Fruit fly (Drosophila melanogaster) whole organism, prepupa: ENCODE data around the gene CG9568.

Experiments used
- CG10669 ChIP-seq: fragments of 200-800 bp; sonication (Bioruptor generic); optimal IDR thresholded peaks from 3 replicates; lab custom pipeline; 2018; ENCODE audit warnings: missing biosample characterization, mild to moderate bottlenecking, missing genetic modification characterization, moderate library complexity
- CG11294 ChIP-seq: fragments of 200-800 bp; sonication (Bioruptor generic); IDR thresholded peaks from 2 replicates; pipeline ENCODE4 v1.3.6; 2022; ENCODE audit warnings: missing biosample characterization, missing genetic modification characterization
- CG11762 ChIP-seq: fragments of 200-800 bp; sonication (Bioruptor generic); optimal IDR thresholded peaks from 3 replicates; lab custom pipeline; 2016; ENCODE audit warnings: missing biosample characterization, missing genetic modification characterization; ENCODE audit not compliant: insufficient read depth
- CG11902 ChIP-seq: fragments of 200-800 bp; sonication (Bioruptor generic); optimal IDR thresholded peaks from 3 replicates; lab custom pipeline; 2016; ENCODE audit warnings: missing biosample characterization, missing genetic modification characterization
- CG1621 ChIP-seq: fragments of 200-800 bp; sonication (Bioruptor generic); optimal IDR thresholded peaks from 3 replicates; lab custom pipeline; 2018; ENCODE audit warnings: missing biosample characterization, mild to moderate bottlenecking, missing genetic modification characterization
- CG3032 ChIP-seq: fragments of 200-800 bp; optimal IDR thresholded peaks from 2 replicates; lab custom pipeline; 2019; ENCODE audit warnings: missing biosample characterization, mild to moderate bottlenecking, missing genetic modification characterization, moderate library complexity
- CG31627 ChIP-seq: fragments of 200-800 bp; sonication (Bioruptor generic); optimal IDR thresholded peaks from 3 replicates; lab custom pipeline; 2016; ENCODE audit warnings: missing biosample characterization, missing genetic modification characterization
- CG34406 ChIP-seq: fragments of 200-800 bp; sonication (Bioruptor generic); optimal IDR thresholded peaks from 3 replicates; lab custom pipeline; 2016; ENCODE audit warnings: missing biosample characterization, missing genetic modification characterization
- CG4318 ChIP-seq: fragments of 200-800 bp; sonication (Bioruptor generic); optimal IDR thresholded peaks from 3 replicates; lab custom pipeline; 2017; ENCODE audit warnings: missing biosample characterization, mild to moderate bottlenecking, missing genetic modification characterization
- CG6163 ChIP-seq: fragments of 200-800 bp; sonication (Bioruptor generic); IDR thresholded peaks from 3 replicates; pipeline ENCODE4 v1.3.6; 2022; ENCODE audit warnings: missing biosample characterization, missing genetic modification characterization
- CG6276 ChIP-seq: fragments of 200-800 bp; sonication (Bioruptor generic); optimal IDR thresholded peaks from 2 replicates; lab custom pipeline; 2017; ENCODE audit warnings: missing biosample characterization, mild to moderate bottlenecking, missing genetic modification characterization
- CG6808 ChIP-seq: fragments of 200-800 bp; sonication (Bioruptor generic); optimal IDR thresholded peaks from 3 replicates; lab custom pipeline; 2017; ENCODE audit warnings: missing biosample characterization, missing genetic modification characterization, mild to moderate bottlenecking, moderate library complexity, missing genetic modification reagents
- CG7368 ChIP-seq: fragments of 200-800 bp; sonication (Bioruptor generic); optimal IDR thresholded peaks from 3 replicates; lab custom pipeline; 2016; ENCODE audit warnings: missing biosample characterization, missing genetic modification characterization
- CG8119 ChIP-seq: fragments of 200-800 bp; sonication (Bioruptor generic); IDR thresholded peaks from 3 replicates; pipeline ENCODE4 v1.3.6; 2022; ENCODE audit warnings: missing biosample characterization, missing genetic modification characterization
- CG8319 ChIP-seq: fragments of 200-800 bp; sonication (Bioruptor generic); optimal IDR thresholded peaks from 3 replicates; lab custom pipeline; 2016; ENCODE audit warnings: missing biosample characterization, missing genetic modification characterization
- CG9139 ChIP-seq: fragments of 200-800 bp; sonication (Bioruptor generic); optimal IDR thresholded peaks from 3 replicates; lab custom pipeline; 2017; ENCODE audit warnings: missing biosample characterization, mild to moderate bottlenecking, missing genetic modification characterization
- Eip75B ChIP-seq: fragments of 200-800 bp; sonication (Bioruptor generic); optimal IDR thresholded peaks from 3 replicates; lab custom pipeline; 2016; ENCODE audit warnings: missing biosample characterization, missing genetic modification characterization
- Eip78C ChIP-seq: fragments of 200-800 bp; sonication (Bioruptor generic); peaks from one replicate; lab custom pipeline; 2016; ENCODE audit warnings: missing biosample characterization, missing genetic modification characterization
- Eip93F ChIP-seq: fragments of 200-800 bp; sonication (Bioruptor generic); optimal IDR thresholded peaks from 2 replicates; lab custom pipeline; 2016; ENCODE audit warnings: missing biosample characterization, mild to moderate bottlenecking, missing genetic modification characterization
- Ets96B ChIP-seq: fragments of 200-800 bp; optimal IDR thresholded peaks from 2 replicates; lab custom pipeline; 2019; ENCODE audit warnings: missing biosample characterization, mild to moderate bottlenecking, missing genetic modification characterization, moderate library complexity
- Gug ChIP-seq: fragments of 200-800 bp; sonication (Bioruptor generic); IDR thresholded peaks from 2 replicates; pipeline ENCODE4 v1.3.6; 2022; ENCODE audit warnings: missing biosample characterization, missing genetic modification characterization
- Hr39 ChIP-seq: fragments of 200-800 bp; sonication (Bioruptor generic); optimal IDR thresholded peaks from 2 replicates; lab custom pipeline; 2016; ENCODE audit warnings: missing biosample characterization, missing genetic modification characterization
- Hr4 ChIP-seq: fragments of 200-800 bp; sonication (Bioruptor generic); optimal IDR thresholded peaks from 3 replicates; lab custom pipeline; 2016; ENCODE audit warnings: missing biosample characterization, missing genetic modification characterization
- OdsH ChIP-seq: fragments of 200-800 bp; sonication (Bioruptor generic); optimal IDR thresholded peaks from 3 replicates; lab custom pipeline; 2016; ENCODE audit warnings: missing biosample characterization, missing genetic modification characterization
- Smox ChIP-seq: fragments of 200-800 bp; sonication (Bioruptor generic); optimal IDR thresholded peaks from 3 replicates; lab custom pipeline; 2016; ENCODE audit warnings: missing biosample characterization, missing genetic modification characterization
- Sox102F ChIP-seq: fragments of 200-800 bp; sonication (Bioruptor generic); optimal IDR thresholded peaks from 2 replicates; lab custom pipeline; 2016; ENCODE audit warnings: missing biosample characterization, mild to moderate bottlenecking, missing genetic modification characterization
- Sox14 ChIP-seq: fragments of 200-800 bp; sonication (Bioruptor generic); optimal IDR thresholded peaks from 3 replicates; lab custom pipeline; 2016; ENCODE audit warnings: missing biosample characterization, missing genetic modification characterization
- achi ChIP-seq: fragments of 200-800 bp; sonication (Bioruptor generic); optimal IDR thresholded peaks from 3 replicates; lab custom pipeline; 2016; ENCODE audit warnings: missing biosample characterization, missing genetic modification characterization
- acj6 ChIP-seq: fragments of 200-800 bp; sonication (Bioruptor generic); optimal IDR thresholded peaks from 3 replicates; lab custom pipeline; 2016; ENCODE audit warnings: missing biosample characterization, missing genetic modification characterization
- dac ChIP-seq: fragments of 200-800 bp; sonication (Bioruptor generic); optimal IDR thresholded peaks from 2 replicates; lab custom pipeline; 2017; ENCODE audit warnings: missing biosample characterization, mild to moderate bottlenecking, missing genetic modification characterization
- dsx ChIP-seq: fragments of 200-800 bp; optimal IDR thresholded peaks from 3 replicates; lab custom pipeline; 2019; ENCODE audit warnings: missing biosample characterization, mild to moderate bottlenecking, missing genetic modification characterization, moderate library complexity; ENCODE audit not compliant: poor library complexity, severe bottlenecking
- eg ChIP-seq: fragments of 200-800 bp; sonication (Bioruptor generic); IDR thresholded peaks from 3 replicates; pipeline ENCODE4 v1.3.6; 2022; ENCODE audit warnings: missing biosample characterization, missing genetic modification characterization
- fd59A ChIP-seq: fragments of 200-800 bp; sonication (Bioruptor generic); optimal IDR thresholded peaks from 2 replicates; lab custom pipeline; 2017; ENCODE audit warnings: missing biosample characterization, mild to moderate bottlenecking, missing genetic modification characterization, missing genetic modification reagents
- fd85E ChIP-seq: fragments of 200-800 bp; sonication (Bioruptor generic); optimal IDR thresholded peaks from 3 replicates; lab custom pipeline; 2016; ENCODE audit warnings: missing biosample characterization, missing genetic modification characterization
- fkh ChIP-seq: fragments of 200-800 bp; sonication (Bioruptor generic); optimal IDR thresholded peaks from 3 replicates; lab custom pipeline; 2017; ENCODE audit warnings: missing biosample characterization, mild to moderate bottlenecking, missing genetic modification characterization, moderate library complexity
- pdm3 ChIP-seq: fragments of 200-800 bp; sonication (Bioruptor generic); optimal IDR thresholded peaks from 3 replicates; lab custom pipeline; 2016; ENCODE audit warnings: missing biosample characterization, missing genetic modification characterization
- salr ChIP-seq, 2 experiments: fragments of 200-800 bp; sonication (Bioruptor generic); optimal IDR thresholded peaks; 3 replicates each; lab custom pipeline; 2016 to 2018; ENCODE audit warnings: missing biosample characterization in 2 of 2, missing genetic modification characterization in 2 of 2, mild to moderate bottlenecking in 1 of 2
- ss ChIP-seq, 2 experiments: fragments of 200-800 bp; sonication (Bioruptor generic); optimal IDR thresholded peaks; 2 replicates in 1 of 2; 3 replicates in 1 of 2; lab custom pipeline; 2017 to 2018; ENCODE audit warnings: mild to moderate bottlenecking in 2 of 2, missing biosample characterization in 2 of 2, missing genetic modification characterization in 2 of 2, moderate library complexity in 1 of 2
- svp ChIP-seq: fragments of 200-800 bp; sonication (Bioruptor generic); peaks from one replicate; lab custom pipeline; 2016; ENCODE audit warnings: missing biosample characterization, missing genetic modification characterization
- topi ChIP-seq: fragments of 200-800 bp; sonication (Bioruptor generic); optimal IDR thresholded peaks from 3 replicates; lab custom pipeline; 2016; ENCODE audit warnings: missing biosample characterization, missing genetic modification characterization
- vri ChIP-seq: fragments of 200-800 bp; sonication (Bioruptor generic); optimal IDR thresholded peaks from 3 replicates; lab custom pipeline; 2016; ENCODE audit warnings: missing biosample characterization, mild to moderate bottlenecking, missing genetic modification characterization

The CG9568 gene

DNA sequence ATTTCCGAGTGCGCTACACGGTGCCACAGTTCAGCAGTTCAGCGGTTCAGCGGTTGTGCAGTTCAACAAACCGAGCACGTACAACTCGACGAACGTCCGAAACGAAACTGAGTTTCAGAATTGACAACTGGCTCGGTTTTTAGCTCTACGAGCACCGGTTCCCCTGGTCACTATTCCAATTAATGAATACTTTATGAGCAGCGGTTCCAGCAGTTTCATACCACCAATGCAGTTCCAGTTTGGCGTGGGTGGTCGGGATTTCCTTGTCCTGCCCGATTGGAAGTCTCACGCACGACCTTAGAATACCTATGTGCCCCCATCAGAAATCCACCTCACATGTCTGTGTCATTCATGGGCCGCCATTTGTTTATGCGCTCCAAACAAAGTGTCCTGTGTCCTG is 35.1 kb upstream of the CG9568 start, which contains the start of gene CG9541:
Gene CG9541 (minus strand): TSS at position 101 of the 400 bp plus-strand sequence.
- TF ChIP-seq svp (no peak), vri (no peak), ss (GFP tag; optimal IDR thresholded peaks at IDR 0.05; lab: Kevin White, UChicago) (no peak), dac (GFP tag; lab: Kevin White, UChicago) (no peak), salr (GFP tag; optimal IDR thresholded peaks at IDR 0.05; lab: Kevin White, UChicago) (no peak), OdsH (no peak), CG31627 (GFP tag; lab: Kevin White, UChicago) (no peak), Smox (GFP tag; lab: Kevin White, UChicago) (no peak), CG8119 (GFP tag; lab: Robert Waterston, UW) (no peak), CG34406 (no peak), fd59A (GFP tag; lab: Kevin White, UChicago) (no peak), CG11294 (GFP tag; lab: Robert Waterston, UW) (no peak), fd85E (GFP tag; lab: Kevin White, UChicago) (no peak), CG1621 (no peak), Gug (GFP tag; lab: Robert Waterston, UW) (no peak), topi (no peak)

DNA sequence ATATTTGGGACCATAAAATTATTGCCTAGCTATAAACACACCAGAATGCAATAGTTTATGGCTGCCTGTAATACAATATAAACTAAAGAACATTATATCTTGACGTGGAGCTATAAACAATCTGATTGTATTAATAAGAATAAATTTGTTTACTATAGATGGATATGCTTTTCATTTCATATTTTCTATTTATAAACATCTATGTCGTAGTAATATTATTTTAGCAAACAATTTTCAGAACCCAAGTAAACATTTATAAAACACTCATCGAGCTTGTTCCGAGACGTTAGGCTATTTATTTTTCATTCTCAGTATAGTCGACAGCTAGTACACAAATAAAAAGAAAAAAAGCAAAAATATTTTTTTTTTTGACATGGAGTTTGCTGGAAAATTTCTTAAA is 30.0 kb upstream of the CG9568 start, which contains the start of gene CG18662:
Gene CG18662 (plus strand): TSS at position 301 of the 400 bp plus-strand sequence.
- TF ChIP-seq CG11762 (GFP tag; lab: Kevin White, UChicago): no peak
- TF ChIP-seq CG7368 (GFP tag; lab: Kevin White, UChicago): no peak
- no peak for TF ChIP-seq acj6 (GFP tag; lab: Kevin White, UChicago)
- TF ChIP-seq achi (GFP tag; lab: Kevin White, UChicago): no peak
- no peak for TF ChIP-seq Eip75B (GFP tag; lab: Kevin White, UChicago)
- TF ChIP-seq CG34406: no peak
- no peak for TF ChIP-seq Hr4 (GFP tag; lab: Kevin White, UChicago)
- TF ChIP-seq CG6808 (GFP tag; lab: Kevin White, UChicago): no peak
- TF ChIP-seq salr (GFP tag; optimal IDR thresholded peaks at IDR 0.05; lab: Kevin White, UChicago): no peak
- TF ChIP-seq CG8319 (GFP tag; lab: Kevin White, UChicago): no peak
- TF ChIP-seq Eip78C (GFP tag; lab: Kevin White, UChicago): no peak
- no peak for TF ChIP-seq CG3032 (tag; lab: Kevin White, UChicago)
- TF ChIP-seq svp: no peak

DNA sequence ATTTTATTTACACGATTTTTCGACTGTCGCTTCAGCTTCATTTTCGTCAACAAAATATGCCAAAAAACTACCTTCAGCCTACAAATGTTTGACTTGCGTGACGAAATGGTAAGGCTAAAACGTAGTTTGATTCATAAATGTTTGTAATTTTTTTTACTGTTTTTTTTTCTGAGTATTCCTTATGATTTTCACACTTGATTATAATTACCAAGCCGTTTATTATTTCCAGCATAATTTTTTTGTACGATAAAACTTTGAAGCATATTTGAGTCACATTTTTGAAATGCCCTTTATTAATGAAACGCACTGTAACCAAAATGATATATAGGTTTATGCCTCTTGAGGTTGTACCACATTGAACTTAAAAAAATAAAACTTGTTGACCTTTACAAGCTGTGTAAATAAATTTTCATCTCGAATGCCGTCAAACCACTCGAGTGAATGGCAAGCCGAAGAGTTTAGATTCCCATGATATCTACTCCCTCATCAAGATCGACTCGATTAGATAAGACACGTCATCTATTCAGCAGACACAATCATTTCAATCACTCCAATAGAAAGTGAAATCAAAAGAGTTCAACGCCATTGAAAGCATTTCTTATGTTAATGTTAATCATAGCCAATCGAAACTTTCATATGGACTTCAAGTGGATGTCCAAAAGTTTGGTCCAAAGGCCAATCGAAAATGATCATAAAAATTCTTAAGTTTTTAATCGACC is 27.6 kb upstream of the CG9568 start:
- TF ChIP-seq CG9139 (GFP tag; lab: Kevin White, UChicago) (no peak), fkh (GFP tag; lab: Kevin White, UChicago) (peak; percentile 47), Eip78C (GFP tag; lab: Kevin White, UChicago) (peak; percentile 15)

DNA sequence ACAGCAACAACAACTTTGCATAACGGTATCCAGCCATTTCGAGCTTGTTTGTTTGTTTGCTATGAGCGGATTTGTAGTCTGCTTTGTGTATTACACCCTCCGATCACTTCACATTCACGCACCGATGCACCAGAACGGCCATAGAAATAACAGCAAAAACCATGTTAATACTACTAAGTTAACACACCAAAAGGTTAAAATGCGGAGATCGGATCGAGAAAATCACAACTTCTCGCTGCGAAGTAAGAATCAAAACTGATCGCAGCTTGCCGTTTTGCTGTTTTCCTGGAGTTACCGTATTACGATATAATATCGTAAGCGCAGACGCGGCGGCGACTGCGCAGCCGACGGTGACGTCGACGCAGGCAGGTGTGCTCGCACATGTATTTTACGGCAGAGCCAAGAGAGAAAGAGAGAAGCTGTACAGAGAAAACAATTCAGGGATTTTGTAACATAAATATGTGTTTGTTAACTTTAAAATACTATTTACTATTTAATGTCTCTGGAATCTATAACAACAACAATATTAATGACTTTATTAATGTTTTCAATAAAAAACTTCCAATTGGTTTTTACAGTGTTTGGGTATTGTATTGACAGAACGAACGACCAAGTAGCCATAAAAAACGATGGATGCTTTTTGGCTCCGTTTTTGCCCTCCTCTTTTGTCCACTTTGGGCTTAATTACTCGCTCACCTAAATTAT is 25.6 kb upstream of the CG9568 start, which contains the start of gene CG13101:
Gene CG13101 (minus strand): TSS at position 259 of the 705 bp plus-strand sequence.
- peak; percentile 82 for TF ChIP-seq CG4318 (GFP tag; lab: Kevin White, UChicago)
- peak; percentile 94 for TF ChIP-seq Sox102F (GFP tag; lab: Kevin White, UChicago)
- peak; percentile 96 for TF ChIP-seq CG34406
- peak; percentile 86 for TF ChIP-seq Ets96B (tag; lab: Kevin White, UChicago)
- peak; percentile 98 for TF ChIP-seq eg (GFP tag; lab: Robert Waterston, UW)
- peak; percentile 96 for TF ChIP-seq CG6163 (GFP tag; lab: Robert Waterston, UW)
- peak; percentile 94 for TF ChIP-seq Sox14 (GFP tag; lab: Kevin White, UChicago)
- TF ChIP-seq pdm3: peak; percentile 96
- peak; percentile 83 for TF ChIP-seq Hr4 (GFP tag; lab: Kevin White, UChicago)
- peak; percentile 95 for TF ChIP-seq CG31627 (GFP tag; lab: Kevin White, UChicago)
- TF ChIP-seq Smox (GFP tag; lab: Kevin White, UChicago): peak; percentile 97
- peak; percentile 90 for TF ChIP-seq CG7368 (GFP tag; lab: Kevin White, UChicago)
- TF ChIP-seq CG8319 (GFP tag; lab: Kevin White, UChicago): peak; percentile 88
- TF ChIP-seq CG3032 (tag; lab: Kevin White, UChicago): peak; percentile 93
- TF ChIP-seq Hr39 (GFP tag; lab: Kevin White, UChicago): peak; percentile 91
- TF ChIP-seq Eip93F (GFP tag; lab: Kevin White, UChicago): peak; percentile 72
- peak; percentile 90 for TF ChIP-seq CG10669 (GFP tag; lab: Kevin White, UChicago)
- TF ChIP-seq topi: peak; percentile 97
- TF ChIP-seq dsx (GFP tag; lab: Kevin White, UChicago): peak; percentile 94
- TF ChIP-seq Gug (GFP tag; lab: Robert Waterston, UW): peak; percentile 95
- peak; percentile 87 for TF ChIP-seq fkh (GFP tag; lab: Kevin White, UChicago)
- peak; percentile 95 for TF ChIP-seq acj6 (GFP tag; lab: Kevin White, UChicago)
- TF ChIP-seq achi (GFP tag; lab: Kevin White, UChicago): peak; percentile 96
- peak; percentile 86 for TF ChIP-seq CG11902 (GFP tag; lab: Kevin White, UChicago)
- peak; percentile 93 for TF ChIP-seq CG6276 (GFP tag; lab: Kevin White, UChicago)
